Worm (Caenorhabditis elegans) whole organism, early embryonic: Measurements from ENCODE around the gene ttll-5.

Experiments used
- B0310.2 ChIP-seq: sonication (generic microtip); optimal IDR thresholded peaks from 2 replicates; lab custom pipeline; 2016; ENCODE audit warnings: mild to moderate bottlenecking, missing genetic modification characterization, missing compliant biosample characterization
- F13C5.2 ChIP-seq: sonication (generic microtip); optimal IDR thresholded peaks from 2 replicates; lab custom pipeline; 2017; ENCODE audit warnings: mild to moderate bottlenecking, missing genetic modification characterization, inconsistent platforms, missing compliant biosample characterization
- ama-1 ChIP-seq: fragments of 150-350 bp; optimal IDR thresholded peaks from 2 replicates; lab custom pipeline; 2014
- ceh-13 ChIP-seq: fragments of 200-800 bp; sonication (Bioruptor generic); optimal IDR thresholded peaks from 2 replicates; lab custom pipeline; 2018; ENCODE audit warnings: mild to moderate bottlenecking, missing genetic modification characterization, missing compliant biosample characterization
- ceh-36 ChIP-seq: sonication (generic microtip); optimal IDR thresholded peaks from 2 replicates; lab custom pipeline; 2016; ENCODE audit warnings: missing genetic modification characterization, inconsistent platforms, missing compliant biosample characterization
- ets-7 ChIP-seq: sonication (generic microtip); optimal IDR thresholded peaks from 2 replicates; lab custom pipeline; 2016; ENCODE audit warnings: missing genotype, missing genetic modification characterization, missing compliant biosample characterization
- flt-1 ChIP-seq: fragments of 200-800 bp; sonication (Bioruptor generic); IDR thresholded peaks from 2 replicates; pipeline ENCODE4 v1.3.6; 2022; ENCODE audit warnings: missing genetic modification characterization, missing compliant biosample characterization
- hnd-1 ChIP-seq: sonication (generic microtip); optimal IDR thresholded peaks from 2 replicates; lab custom pipeline; 2016; ENCODE audit warnings: missing genetic modification characterization, missing compliant biosample characterization
- pes-1 ChIP-seq: fragments of 200-800 bp; sonication (Bioruptor generic); IDR thresholded peaks from 2 replicates; pipeline ENCODE4 v1.3.6; 2022; ENCODE audit warnings: missing genetic modification reagents, missing genetic modification characterization, missing compliant biosample characterization
- scrt-1 ChIP-seq: fragments of 200-800 bp; sonication (Bioruptor generic); IDR thresholded peaks from 2 replicates; pipeline ENCODE4 v1.3.6; 2022; ENCODE audit warnings: missing genetic modification characterization, missing compliant biosample characterization
- sea-1 ChIP-seq: fragments of 200-800 bp; sonication (Bioruptor generic); conservative IDR thresholded peaks from 2 replicates; pipeline ENCODE4 v1.3.6; 2022; ENCODE audit warnings: missing genetic modification characterization, missing compliant biosample characterization
- tbx-37 ChIP-seq: fragments of 200-800 bp; sonication (Bioruptor generic); conservative IDR thresholded peaks from 2 replicates; pipeline ENCODE4 v1.3.6; 2022; ENCODE audit warnings: missing genetic modification reagents, missing genetic modification characterization, missing compliant biosample characterization
- tra-4 ChIP-seq: sonication (generic microtip); optimal IDR thresholded peaks from 2 replicates; lab custom pipeline; 2017; ENCODE audit warnings: missing genetic modification characterization, missing compliant biosample characterization

DNA sequence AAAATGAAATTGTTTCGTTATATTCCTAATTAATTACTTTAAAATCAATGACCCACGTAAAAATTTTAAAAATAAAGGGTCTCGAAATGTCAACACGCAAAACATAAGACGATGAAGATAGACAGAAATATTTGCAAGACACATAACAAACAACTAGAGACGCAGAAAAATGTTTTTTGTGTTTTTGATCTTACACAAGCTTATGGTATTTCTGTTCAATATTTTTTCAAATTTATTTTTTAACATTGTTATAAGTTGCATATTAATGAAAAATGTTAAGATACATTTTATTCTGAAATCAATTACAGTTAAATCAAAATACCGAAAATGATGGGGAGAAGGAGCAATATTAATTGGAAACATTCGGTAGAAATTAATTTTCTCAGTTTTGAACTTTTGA, 4.6 kb downstream of the ttll-5 start, which contains the start of gene C55A6.3:
- no peak for TF ChIP-seq ama-1
- no peak for TF ChIP-seq flt-1 (GFP tag; lab: Robert Waterston, UW)
- no peak for TF ChIP-seq scrt-1
- no peak for TF ChIP-seq tra-4
- no peak for TF ChIP-seq F13C5.2 (tag; lab: Kevin White, UChicago)
- no peak for TF ChIP-seq B0310.2 (tag; lab: Kevin White, UChicago)
- TF ChIP-seq tbx-37 (GFP tag; lab: Robert Waterston, UW), result no peak
- no peak for TF ChIP-seq sea-1 (GFP tag; lab: Robert Waterston, UW)
- no peak for TF ChIP-seq hnd-1 (tag; lab: Kevin White, UChicago)
- TF ChIP-seq ceh-13 (GFP tag; lab: Kevin White, UChicago), result no peak
- TF ChIP-seq pes-1, result no peak
- TF ChIP-seq ets-7 (tag; lab: Kevin White, UChicago), result no peak
- no peak for TF ChIP-seq ceh-36
